Worm (Caenorhabditis elegans) whole organism, L1 larva: ENCODE results near the gene T25B9.2.
A peak's percentile ranks its signal among the peaks of the same experiment; 100 is the strongest.

Experiments used
- C34B4.2 ChIP-seq: sonication (generic microtip); optimal IDR thresholded peaks from 2 replicates; lab custom pipeline; 2017; ENCODE audit warnings: mild to moderate bottlenecking, missing genetic modification characterization, missing compliant biosample characterization
- alr-1 ChIP-seq: fragments of 200-800 bp; sonication (Bioruptor generic); optimal IDR thresholded peaks from 2 replicates; lab custom pipeline; 2018; ENCODE audit warnings: borderline replicate concordance, mild to moderate bottlenecking, missing genetic modification characterization, missing compliant biosample characterization
- blmp-1 ChIP-seq: fragments of 150-350 bp; optimal IDR thresholded peaks from 2 replicates; lab custom pipeline; 2014; ENCODE audit warnings: missing biosample characterization, missing genetic modification characterization
- ceh-63 ChIP-seq: fragments of 200-800 bp; sonication (Bioruptor generic); optimal IDR thresholded peaks from 2 replicates; lab custom pipeline; 2018; ENCODE audit warnings: mild to moderate bottlenecking, missing genetic modification characterization, missing compliant biosample characterization
- dpl-1 ChIP-seq, 3 experiments: fragments of 150-350 bp in 2 of 3; sonication (generic microtip) in 1 of 3; optimal IDR thresholded peaks; 2 replicates each; lab custom pipeline; 2014 to 2017; ENCODE audit warnings: missing biosample characterization in 3 of 3, missing genetic modification characterization in 3 of 3, missing genetic modification reagents in 3 of 3
- dsc-1 ChIP-seq: sonication (generic microtip); optimal IDR thresholded peaks from 2 replicates; lab custom pipeline; 2016; ENCODE audit warnings: mild to moderate bottlenecking, missing genetic modification characterization, missing compliant biosample characterization
- efl-3 ChIP-seq: fragments of 200-800 bp; sonication (Bioruptor generic); optimal IDR thresholded peaks from 2 replicates; lab custom pipeline; 2018; ENCODE audit warnings: mild to moderate bottlenecking, missing genetic modification characterization, missing compliant biosample characterization
- egl-13 ChIP-seq: sonication (generic microtip); optimal IDR thresholded peaks from 2 replicates; lab custom pipeline; 2016; ENCODE audit warnings: missing genotype, missing genetic modification reagents, missing genetic modification characterization, missing compliant biosample characterization
- egl-27 ChIP-seq, 2 experiments: fragments of 150-350 bp in 1 of 2; sonication (generic microtip); optimal IDR thresholded peaks; 3 replicates each; lab custom pipeline; 2017 to 2018; ENCODE audit warnings: missing biosample characterization in 2 of 2, missing genetic modification characterization in 2 of 2, missing genetic modification reagents in 2 of 2
- elt-3 ChIP-seq, 6 experiments: fragments of 150-350 bp in 1 of 6; sonication (generic microtip); optimal IDR thresholded peaks; 2 replicates each; lab custom pipeline; 2017 to 2018; ENCODE audit warnings: missing biosample characterization in 6 of 6, missing genetic modification characterization in 6 of 6, inconsistent platforms in 1 of 6
- fkh-10 ChIP-seq: sonication (generic microtip); optimal IDR thresholded peaks from 2 replicates; lab custom pipeline; 2017; ENCODE audit warnings: missing biosample characterization, missing genetic modification reagents, missing genetic modification characterization
- fkh-8 ChIP-seq: sonication (generic microtip); optimal IDR thresholded peaks from 2 replicates; lab custom pipeline; 2016; ENCODE audit warnings: mild to moderate bottlenecking, missing genetic modification characterization, missing compliant biosample characterization
- fos-1 ChIP-seq: fragments of 150-350 bp; optimal IDR thresholded peaks from 2 replicates; lab custom pipeline; 2014; ENCODE audit warnings: missing biosample characterization, missing genetic modification characterization
- hlh-4 ChIP-seq: sonication (generic microtip); optimal IDR thresholded peaks from 2 replicates; lab custom pipeline; 2016; ENCODE audit warnings: mild to moderate bottlenecking, missing genetic modification characterization, missing compliant biosample characterization
- hpl-2 ChIP-seq: fragments of 150-350 bp; optimal IDR thresholded peaks from 2 replicates; lab custom pipeline; 2014; ENCODE audit warnings: missing biosample characterization, missing genetic modification reagents, missing genetic modification characterization
- isw-1 ChIP-seq: fragments of 200-800 bp; sonication (Bioruptor generic); IDR thresholded peaks from 2 replicates; pipeline ENCODE4 v1.3.6; 2022; ENCODE audit warnings: missing genetic modification characterization, missing compliant biosample characterization
- jun-1 ChIP-seq: fragments of 150-350 bp; optimal IDR thresholded peaks from 2 replicates; lab custom pipeline; 2014; ENCODE audit warnings: missing biosample characterization, missing genetic modification reagents, missing genetic modification characterization
- lin-14 ChIP-seq: fragments of 200-800 bp; sonication (Bioruptor generic); optimal IDR thresholded peaks from 2 replicates; lab custom pipeline; 2018; ENCODE audit warnings: mild to moderate bottlenecking, missing genetic modification characterization, moderate library complexity, missing compliant biosample characterization
- lin-35 ChIP-seq, 2 experiments: fragments of 150-350 bp; optimal IDR thresholded peaks; 2 replicates each; lab custom pipeline; 2014; ENCODE audit warnings: missing biosample characterization in 2 of 2, missing genetic modification characterization in 2 of 2, missing genetic modification reagents in 2 of 2
- lsy-2 ChIP-seq, 2 experiments: fragments of 150-350 bp; optimal IDR thresholded peaks; 2 replicates each; lab custom pipeline; 2014; ENCODE audit warnings: missing biosample characterization in 2 of 2, missing genetic modification characterization in 2 of 2
- mdl-1 ChIP-seq, 2 experiments: fragments of 150-350 bp; optimal IDR thresholded peaks; 2 replicates each; lab custom pipeline; 2014 to 2017; ENCODE audit warnings: missing biosample characterization in 2 of 2, missing genetic modification characterization in 2 of 2, inconsistent platforms in 1 of 2
- mep-1 ChIP-seq: fragments of 150-350 bp; optimal IDR thresholded peaks from 2 replicates; lab custom pipeline; 2014; ENCODE audit warnings: missing biosample characterization, missing genetic modification characterization
- nhr-12 ChIP-seq: sonication (generic microtip); optimal IDR thresholded peaks from 2 replicates; lab custom pipeline; 2017; ENCODE audit warnings: missing biosample characterization, missing genetic modification characterization
- nhr-19 ChIP-seq: fragments of 200-800 bp; sonication (Bioruptor generic); conservative IDR thresholded peaks from 2 replicates; pipeline ENCODE4 v1.3.6; 2022; ENCODE audit warnings: missing genetic modification characterization, missing compliant biosample characterization
- nhr-20 ChIP-seq: sonication (generic microtip); optimal IDR thresholded peaks from 2 replicates; lab custom pipeline; 2016; ENCODE audit warnings: mild to moderate bottlenecking, missing genetic modification characterization, missing compliant biosample characterization
- nhr-28 ChIP-seq: fragments of 150-350 bp; optimal IDR thresholded peaks from 2 replicates; lab custom pipeline; 2014; ENCODE audit warnings: missing biosample characterization, missing genetic modification characterization
- nhr-47 ChIP-seq: sonication (generic microtip); optimal IDR thresholded peaks from 2 replicates; lab custom pipeline; 2016; ENCODE audit warnings: mild to moderate bottlenecking, missing genetic modification characterization, moderate library complexity, missing compliant biosample characterization
- nhr-71 ChIP-seq: sonication (generic microtip); optimal IDR thresholded peaks from 2 replicates; lab custom pipeline; 2016; ENCODE audit warnings: mild to moderate bottlenecking, missing genetic modification characterization, moderate library complexity, missing compliant biosample characterization
- nhr-85 ChIP-seq: sonication (generic microtip); peaks from one replicate; lab custom pipeline; 2016; ENCODE audit warnings: missing genetic modification characterization, inconsistent platforms, missing compliant biosample characterization
- pqm-1 ChIP-seq: sonication (generic microtip); optimal IDR thresholded peaks from 3 replicates; lab custom pipeline; 2017; ENCODE audit warnings: missing biosample characterization, missing genetic modification characterization
- snu-23 ChIP-seq: sonication (generic microtip); optimal IDR thresholded peaks from 2 replicates; lab custom pipeline; 2016; ENCODE audit warnings: missing genetic modification characterization, missing compliant biosample characterization
- sptf-1 ChIP-seq: fragments of 150-350 bp; optimal IDR thresholded peaks from 2 replicates; lab custom pipeline; 2014; ENCODE audit warnings: missing biosample characterization, missing genetic modification characterization
- sup-37 ChIP-seq: fragments of 200-800 bp; sonication (Bioruptor generic); optimal IDR thresholded peaks from 2 replicates; lab custom pipeline; 2018; ENCODE audit warnings: mild to moderate bottlenecking, missing genetic modification characterization, missing compliant biosample characterization
- swsn-7 ChIP-seq: sonication (generic microtip); optimal IDR thresholded peaks from 2 replicates; lab custom pipeline; 2016; ENCODE audit warnings: missing genetic modification characterization, missing compliant biosample characterization
- tbx-2 ChIP-seq: sonication (generic microtip); optimal IDR thresholded peaks from 2 replicates; lab custom pipeline; 2016; ENCODE audit warnings: missing genetic modification characterization, missing compliant biosample characterization
- xbp-1 ChIP-seq: sonication (generic microtip); optimal IDR thresholded peaks from 2 replicates; lab custom pipeline; 2016; ENCODE audit warnings: missing genetic modification characterization, missing compliant biosample characterization
- ztf-11 ChIP-seq, 2 experiments: sonication (generic microtip); optimal IDR thresholded peaks; 2 replicates each; lab custom pipeline; 2016 to 2017; ENCODE audit warnings: missing genetic modification characterization in 2 of 2, missing biosample characterization in 1 of 2, missing compliant biosample characterization in 1 of 2
- ztf-4 ChIP-seq: fragments of 150-350 bp; optimal IDR thresholded peaks from 2 replicates; lab custom pipeline; 2014; ENCODE audit warnings: missing biosample characterization, missing genetic modification characterization

Gene T25B9.2

DNA sequence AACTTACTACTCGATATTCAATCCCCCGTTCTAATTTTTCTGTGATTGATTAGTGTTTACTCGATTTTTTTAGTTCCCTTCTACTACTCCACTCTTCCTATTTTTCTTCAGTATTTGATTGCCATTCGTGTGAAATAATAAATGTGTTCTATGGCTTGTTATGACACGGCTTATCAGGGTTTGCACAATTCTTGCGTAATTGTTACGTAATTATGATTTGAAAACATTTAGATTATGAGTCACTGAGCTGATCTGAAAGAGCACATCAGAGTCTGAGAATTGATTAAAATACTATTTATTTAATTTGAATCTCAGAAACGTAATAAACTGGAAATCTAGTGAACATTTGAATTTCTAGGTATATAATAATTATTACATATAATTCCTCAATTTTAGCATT, 26.0 kb upstream of the T25B9.2 start:
- TF ChIP-seq hpl-2: no peak
- no peak for TF ChIP-seq jun-1 (tag; lab: Kevin White, UChicago)
- TF ChIP-seq isw-1 (GFP tag; lab: Robert Waterston, UW): no peak
- TF ChIP-seq pqm-1 (tag; lab: Kevin White, UChicago): no peak
- no peak for TF ChIP-seq egl-13 (tag; lab: Kevin White, UChicago)
- TF ChIP-seq lsy-2 (tag; optimal IDR thresholded peaks at IDR 0.05; lab: Kevin White, UChicago): no peak
- TF ChIP-seq fkh-10 (GFP tag; lab: Kevin White, UChicago): no peak
- TF ChIP-seq lin-14 (GFP tag; lab: Kevin White, UChicago): no peak
- TF ChIP-seq nhr-47: no peak
- TF ChIP-seq sup-37: no peak
- TF ChIP-seq hlh-4: no peak

DNA sequence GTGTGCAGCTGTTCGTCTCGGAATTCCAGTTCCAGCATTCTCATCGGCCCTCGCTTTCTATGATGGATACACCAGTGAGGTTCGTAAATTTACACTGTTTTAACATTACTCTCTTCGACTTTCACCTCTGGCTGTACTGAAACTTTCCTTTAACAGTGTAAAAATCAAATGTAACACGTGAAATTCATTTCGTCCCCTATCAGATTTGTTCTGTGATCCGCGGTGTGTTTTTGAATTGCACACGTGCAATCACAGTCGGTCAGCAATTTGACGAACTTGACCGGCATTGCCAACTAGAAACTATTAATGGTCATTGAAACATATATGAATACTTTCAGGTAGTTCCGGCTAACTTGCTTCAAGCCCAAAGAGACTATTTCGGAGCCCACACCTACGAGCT, 25.4 kb upstream of the T25B9.2 start:
- no peak for TF ChIP-seq hpl-2
- peak in 2 of 6 experiments; percentile 5 to 12 for TF ChIP-seq elt-3 (tag; optimal IDR thresholded peaks at IDR 0.05; lab: Kevin White, UChicago)
- TF ChIP-seq nhr-85 (tag; lab: Kevin White, UChicago): peak; percentile 89
- TF ChIP-seq ztf-4 (tag; lab: Kevin White, UChicago): no peak
- peak; percentile 16 for TF ChIP-seq nhr-71
- no peak for TF ChIP-seq egl-27 (tag; optimal IDR thresholded peaks at IDR 0.05; lab: Kevin White, UChicago)
- TF ChIP-seq ceh-63 (GFP tag; lab: Kevin White, UChicago): no peak
- peak; percentile 61 for TF ChIP-seq nhr-20 (tag; lab: Kevin White, UChicago)
- TF ChIP-seq nhr-28: no peak
- TF ChIP-seq nhr-19 (GFP tag; lab: Robert Waterston, UW): peak; percentile 24; the same call in 1 of the 2 replicates
- no peak for TF ChIP-seq fos-1 (tag; lab: Kevin White, UChicago)
- peak; percentile 25 for TF ChIP-seq snu-23 (GFP tag; lab: Kevin White, UChicago)
- TF ChIP-seq swsn-7 (tag; lab: Kevin White, UChicago): no peak
- TF ChIP-seq tbx-2: peak; percentile 35
- TF ChIP-seq lin-35 (GFP tag; optimal IDR thresholded peaks at IDR 0.05; lab: Kevin White, UChicago): peak in 1 of 2 experiments; percentile 16
- TF ChIP-seq lin-14 (GFP tag; lab: Kevin White, UChicago): peak; percentile 29
- TF ChIP-seq blmp-1 (tag; lab: Kevin White, UChicago): peak; percentile 65
- no peak for TF ChIP-seq sptf-1 (tag; lab: Kevin White, UChicago)
- TF ChIP-seq mdl-1 (tag; optimal IDR thresholded peaks at IDR 0.05; lab: Kevin White, UChicago): peak in 1 of 2 experiments; percentile 57
- TF ChIP-seq fkh-8 (tag; lab: Kevin White, UChicago): no peak
- TF ChIP-seq, all 84 proteins: peak for 11

- TF ChIP-seq dsc-1 (peak; percentile 25), xbp-1 (tag; lab: Kevin White, UChicago) (no peak)
Observed at ce11 chrIV:10773811-10774210, 22.2 kb upstream of the T25B9.2 start, which contains the start of gene inpp-1. TSS of gene inpp-1 (minus strand) at chrIV:10773911.

DNA sequence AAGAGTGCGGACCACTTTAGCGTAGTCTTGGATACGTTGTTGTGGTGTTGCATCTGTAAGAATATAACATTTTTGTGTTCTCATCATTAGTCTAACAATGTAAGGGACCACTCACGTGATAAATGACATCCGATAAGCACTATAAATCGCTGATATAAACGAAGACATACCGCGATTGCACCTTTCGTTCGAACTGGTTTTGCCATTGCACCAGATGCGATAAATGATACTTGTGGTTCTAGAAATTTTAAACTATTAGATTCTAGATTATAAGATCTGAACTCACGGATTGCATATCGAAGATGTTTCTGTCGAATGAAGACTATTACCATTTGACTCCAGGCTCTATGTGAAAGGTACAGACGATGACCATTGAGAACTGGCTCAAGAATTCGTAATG, 19.7 kb upstream of the T25B9.2 start:
- no peak for TF ChIP-seq C34B4.2 (tag; lab: Kevin White, UChicago)
- TF ChIP-seq ztf-11 (tag; optimal IDR thresholded peaks at IDR 0.05; lab: Kevin White, UChicago): no peak
- no peak for TF ChIP-seq nhr-12 (tag; lab: Kevin White, UChicago)
- no peak for TF ChIP-seq lsy-2 (tag; optimal IDR thresholded peaks at IDR 0.05; lab: Kevin White, UChicago)
- TF ChIP-seq alr-1 (tag; lab: Kevin White, UChicago): no peak
- TF ChIP-seq mep-1: no peak
- no peak for TF ChIP-seq efl-3
- TF ChIP-seq dpl-1 (GFP tag; optimal IDR thresholded peaks at IDR 0.05; lab: Kevin White, UChicago): no peak
